Worm (Caenorhabditis elegans) whole organism, young adult: ENCODE data around the gene pmp-5.

Experiments used
- F49E8.2 ChIP-seq: sonication (generic microtip); optimal IDR thresholded peaks from 3 replicates; lab custom pipeline; 2017; ENCODE audit warnings: missing genetic modification characterization, mild to moderate bottlenecking, missing compliant biosample characterization, antibody characterized with exemption, moderate library complexity; ENCODE audit not compliant: insufficient read depth
- Y53G8AR.9 ChIP-seq: fragments of 200-800 bp; sonication (Bioruptor generic); conservative IDR thresholded peaks from 2 replicates; pipeline ENCODE4 v1.3.6; 2022; ENCODE audit warnings: missing genetic modification reagents, missing genetic modification characterization, missing compliant biosample characterization
- ekl-4 ChIP-seq: fragments of 200-800 bp; sonication (Bioruptor generic); IDR thresholded peaks from 2 replicates; pipeline ENCODE4 v1.3.6; 2022; ENCODE audit warnings: missing genetic modification reagents, missing genetic modification characterization, missing compliant biosample characterization
- gei-17 ChIP-seq: fragments of 200-800 bp; sonication (Bioruptor generic); optimal IDR thresholded peaks from 2 replicates; lab custom pipeline; 2018; ENCODE audit warnings: mild to moderate bottlenecking, missing genetic modification characterization, missing compliant biosample characterization
- snpc-1.3 ChIP-seq: sonication (generic microtip); optimal IDR thresholded peaks from 2 replicates; lab custom pipeline; 2017; ENCODE audit warnings: missing genetic modification characterization, mild to moderate bottlenecking, missing compliant biosample characterization, antibody characterized with exemption, moderate library complexity, missing genotype, missing genetic modification reagents; ENCODE audit not compliant: insufficient read depth
- snpc-4 ChIP-seq, 5 experiments: fragments of 150-350 bp in 1 of 5; sonication (generic microtip) in 4 of 5; optimal IDR thresholded peaks; 2 replicates each; lab custom pipeline; 2014 to 2018; ENCODE audit warnings: missing genetic modification characterization in 5 of 5, missing biosample characterization in 3 of 5, antibody characterized with exemption in 2 of 5, mild to moderate bottlenecking in 2 of 5, missing compliant biosample characterization in 2 of 5, missing genotype in 2 of 5, moderate library complexity in 2 of 5, missing genetic modification reagents in 1 of 5
- unc-62 ChIP-seq: fragments of 150-350 bp; optimal IDR thresholded peaks from 2 replicates; lab custom pipeline; 2014; ENCODE audit warnings: missing biosample characterization, missing genetic modification reagents, missing genetic modification characterization

DNA sequence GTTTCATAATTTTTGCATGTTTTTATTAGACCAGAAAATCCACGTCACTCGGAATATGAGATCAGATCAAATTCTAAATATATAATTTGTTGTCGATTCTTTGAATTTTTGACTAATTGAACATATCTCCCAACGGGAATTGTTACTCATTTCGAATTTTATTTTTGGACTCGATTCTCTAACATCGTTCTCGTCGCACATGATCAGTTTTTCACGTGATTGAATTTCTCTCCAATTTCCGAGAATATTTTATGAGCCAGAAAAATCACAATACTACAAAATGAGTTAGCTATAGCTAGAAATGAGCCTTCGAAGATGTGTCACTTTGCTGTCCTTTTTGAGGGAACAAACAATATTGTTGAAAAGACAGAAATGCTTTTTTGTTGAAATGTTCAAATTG lies 34.8 kb downstream of the pmp-5 start:
- TF ChIP-seq unc-62 (GFP tag; lab: Kevin White, UChicago) (no peak), Y53G8AR.9 (GFP tag; lab: Robert Waterston, UW) (no peak), gei-17 (GFP tag; lab: Kevin White, UChicago) (no peak), snpc-4 (GFP tag; optimal IDR thresholded peaks at IDR 0.05; lab: Kevin White, UChicago) (no peak), snpc-4 (tag; optimal IDR thresholded peaks at IDR 0.05; lab: Kevin White, UChicago) (no peak), F49E8.2 (tag; lab: Kevin White, UChicago) (no peak), snpc-1.3 (no peak), ekl-4 (GFP tag; lab: Robert Waterston, UW) (no peak)
